Worm (Caenorhabditis elegans) whole organism, young adult: ENCODE measurements around the gene pfd-1.

ENCODE experiments used
- B0035.1 ChIP-seq: sonication (generic microtip); optimal IDR thresholded peaks from 2 replicates; lab custom pipeline; 2016; ENCODE audit warnings: missing genetic modification characterization, mild to moderate bottlenecking, missing compliant biosample characterization, missing genotype, missing genetic modification reagents
- B0336.3 ChIP-seq: fragments of 200-800 bp; sonication (Bioruptor generic); IDR thresholded peaks from 2 replicates; pipeline ENCODE4 v1.3.6; 2022; ENCODE audit warnings: missing genetic modification characterization, missing compliant biosample characterization
- C06A6.2 ChIP-seq: fragments of 200-800 bp; sonication (Bioruptor generic); conservative IDR thresholded peaks from 2 replicates; pipeline ENCODE4 v1.3.6; 2022; ENCODE audit warnings: missing genetic modification characterization, missing compliant biosample characterization
- C17E4.6 ChIP-seq: fragments of 200-800 bp; sonication (Bioruptor generic); IDR thresholded peaks from 2 replicates; pipeline ENCODE4 v1.3.6; 2022; ENCODE audit warnings: missing genetic modification reagents, missing genetic modification characterization, missing compliant biosample characterization
- F33H1.4 ChIP-seq: fragments of 200-800 bp; sonication (Bioruptor generic); IDR thresholded peaks from 2 replicates; pipeline ENCODE4 v1.3.6; 2022; ENCODE audit warnings: missing genetic modification reagents, missing genetic modification characterization, missing compliant biosample characterization
- F55B11.4 ChIP-seq: sonication (generic microtip); optimal IDR thresholded peaks from 2 replicates; lab custom pipeline; 2016; ENCODE audit warnings: missing compliant biosample characterization, missing genetic modification characterization, borderline replicate concordance; ENCODE audit not compliant: insufficient read depth
- Y79H2A.3 ChIP-seq: fragments of 200-800 bp; sonication (Bioruptor generic); conservative IDR thresholded peaks from 2 replicates; pipeline ENCODE4 v1.3.6; 2022; ENCODE audit warnings: missing genetic modification reagents, missing genetic modification characterization, missing compliant biosample characterization
- Y95B8A.8 ChIP-seq: fragments of 200-800 bp; sonication (Bioruptor generic); IDR thresholded peaks from 2 replicates; pipeline ENCODE4 v1.3.6; 2022; ENCODE audit warnings: missing genetic modification reagents, missing genetic modification characterization, missing compliant biosample characterization
- akir-1 ChIP-seq: fragments of 200-800 bp; sonication (Bioruptor generic); optimal IDR thresholded peaks from 2 replicates; lab custom pipeline; 2018; ENCODE audit warnings: mild to moderate bottlenecking, missing genetic modification characterization, moderate library complexity, missing compliant biosample characterization
- ama-1 ChIP-seq, 3 experiments: fragments of 150-350 bp in 1 of 3; sonication (generic microtip) in 2 of 3; optimal IDR thresholded peaks; 2 replicates each; lab custom pipeline; 2014 to 2018; ENCODE audit warnings: missing biosample characterization in 2 of 3, missing genetic modification characterization in 2 of 3, missing genetic modification reagents in 2 of 3
- attf-3 ChIP-seq: fragments of 200-800 bp; sonication (Bioruptor generic); conservative IDR thresholded peaks from 2 replicates; pipeline ENCODE4 v1.3.6; 2022; ENCODE audit warnings: missing genetic modification reagents, missing genetic modification characterization, missing compliant biosample characterization
- attf-6 ChIP-seq: fragments of 200-800 bp; sonication (Bioruptor generic); IDR thresholded peaks from 2 replicates; pipeline ENCODE4 v1.3.6; 2022; ENCODE audit warnings: missing genetic modification reagents, missing genetic modification characterization, missing compliant biosample characterization
- bed-2 ChIP-seq: fragments of 200-800 bp; sonication (Bioruptor generic); IDR thresholded peaks from 2 replicates; pipeline ENCODE4 v1.3.6; 2022; ENCODE audit warnings: missing genetic modification reagents, missing genetic modification characterization, missing compliant biosample characterization
- ceh-40 ChIP-seq: fragments of 200-800 bp; sonication (Bioruptor generic); IDR thresholded peaks from 2 replicates; pipeline ENCODE4 v1.3.6; 2022; ENCODE audit warnings: missing genetic modification characterization, missing compliant biosample characterization
- ceh-58 ChIP-seq: fragments of 200-800 bp; sonication (Bioruptor generic); IDR thresholded peaks from 2 replicates; pipeline ENCODE4 v1.3.6; 2022; ENCODE audit warnings: missing genetic modification characterization, missing compliant biosample characterization
- ceh-79 ChIP-seq: sonication (generic microtip); optimal IDR thresholded peaks from 2 replicates; lab custom pipeline; 2017; ENCODE audit warnings: mild to moderate bottlenecking, missing genetic modification characterization, missing compliant biosample characterization
- chd-7 ChIP-seq: sonication (generic microtip); optimal IDR thresholded peaks from 2 replicates; lab custom pipeline; 2016; ENCODE audit warnings: mild to moderate bottlenecking, missing genetic modification characterization, moderate library complexity, missing compliant biosample characterization
- die-1 ChIP-seq: sonication (generic microtip); optimal IDR thresholded peaks from 2 replicates; lab custom pipeline; 2016; ENCODE audit warnings: missing genotype, mild to moderate bottlenecking, missing genetic modification characterization, missing compliant biosample characterization
- efl-1 ChIP-seq: fragments of 150-350 bp; optimal IDR thresholded peaks from 2 replicates; lab custom pipeline; 2014; ENCODE audit warnings: missing biosample characterization, missing genetic modification reagents, missing genetic modification characterization
- egl-44 ChIP-seq: fragments of 200-800 bp; sonication (Bioruptor generic); IDR thresholded peaks from 2 replicates; pipeline ENCODE4 v1.3.6; 2022; ENCODE audit warnings: missing genetic modification reagents, missing genetic modification characterization, missing compliant biosample characterization
- egrh-3 ChIP-seq: fragments of 200-800 bp; sonication (Bioruptor generic); IDR thresholded peaks from 2 replicates; pipeline ENCODE4 v1.3.6; 2022; ENCODE audit warnings: missing genetic modification reagents, missing genetic modification characterization, missing compliant biosample characterization
- him-1 ChIP-seq: sonication (generic microtip); optimal IDR thresholded peaks from 2 replicates; lab custom pipeline; 2016; ENCODE audit warnings: missing genotype, missing genetic modification reagents, missing genetic modification characterization, missing compliant biosample characterization
- hmg-1.2 ChIP-seq: fragments of 200-800 bp; sonication (Bioruptor generic); IDR thresholded peaks from 2 replicates; pipeline ENCODE4 v1.3.6; 2022; ENCODE audit warnings: missing genetic modification reagents, missing genetic modification characterization, missing compliant biosample characterization
- hsf-1 ChIP-seq: fragments of 200-800 bp; sonication (Bioruptor generic); IDR thresholded peaks from 2 replicates; pipeline ENCODE4 v1.3.6; 2022; ENCODE audit warnings: missing genetic modification reagents, missing genetic modification characterization, missing compliant biosample characterization
- let-526 ChIP-seq: fragments of 200-800 bp; sonication (Bioruptor generic); IDR thresholded peaks from 2 replicates; pipeline ENCODE4 v1.3.6; 2022; ENCODE audit warnings: missing genetic modification reagents, missing genetic modification characterization, missing compliant biosample characterization
- let-607 ChIP-seq, 2 experiments: fragments of 200-800 bp in 1 of 2; sonication (Bioruptor generic) in 1 of 2; sonication (generic microtip) in 1 of 2; optimal IDR thresholded peaks; 2 replicates each; lab custom pipeline; 2016 to 2018; ENCODE audit warnings: mild to moderate bottlenecking in 2 of 2, missing compliant biosample characterization in 2 of 2, missing genetic modification characterization in 2 of 2, moderate library complexity in 2 of 2, missing genotype in 1 of 2
- lsy-27 ChIP-seq: sonication (generic microtip); optimal IDR thresholded peaks from 2 replicates; lab custom pipeline; 2017; ENCODE audit warnings: missing genetic modification characterization, mild to moderate bottlenecking, missing compliant biosample characterization, antibody characterized with exemption, missing genotype, borderline replicate concordance; ENCODE audit not compliant: insufficient read depth
- madf-10 ChIP-seq: sonication (generic microtip); optimal IDR thresholded peaks from 2 replicates; lab custom pipeline; 2016; ENCODE audit warnings: mild to moderate bottlenecking, missing genetic modification characterization, missing compliant biosample characterization
- madf-3 ChIP-seq: fragments of 200-800 bp; sonication (Bioruptor generic); IDR thresholded peaks from 2 replicates; pipeline ENCODE4 v1.3.6; 2022; ENCODE audit warnings: missing genetic modification reagents, missing genetic modification characterization, missing compliant biosample characterization
- mel-28 ChIP-seq: sonication (generic microtip); optimal IDR thresholded peaks from 2 replicates; lab custom pipeline; 2016; ENCODE audit warnings: borderline replicate concordance, mild to moderate bottlenecking, missing genetic modification characterization, missing compliant biosample characterization
- nfya-1 ChIP-seq: sonication (generic microtip); optimal IDR thresholded peaks from 2 replicates; lab custom pipeline; 2017; ENCODE audit warnings: antibody characterized with exemption, missing compliant biosample characterization, missing genetic modification characterization, borderline replicate concordance; ENCODE audit not compliant: insufficient read depth
- nhr-179 ChIP-seq: sonication (generic microtip); optimal IDR thresholded peaks from 2 replicates; lab custom pipeline; 2016; ENCODE audit warnings: mild to moderate bottlenecking, missing genetic modification characterization, missing compliant biosample characterization
- nhr-80 ChIP-seq: sonication (generic microtip); optimal IDR thresholded peaks from 2 replicates; lab custom pipeline; 2016; ENCODE audit warnings: missing genetic modification characterization, missing compliant biosample characterization
- rec-8 ChIP-seq, 2 experiments: sonication (generic microtip); optimal IDR thresholded peaks; 2 replicates each; lab custom pipeline; 2016; ENCODE audit warnings: mild to moderate bottlenecking in 2 of 2, missing genetic modification characterization in 2 of 2, missing genetic modification reagents in 2 of 2, missing genotype in 2 of 2, missing biosample characterization in 1 of 2, missing compliant biosample characterization in 1 of 2, moderate library complexity in 1 of 2
- tbp1 ChIP-seq: fragments of 200-800 bp; sonication (Bioruptor generic); optimal IDR thresholded peaks from 2 replicates; lab custom pipeline; 2018; ENCODE audit warnings: mild to moderate bottlenecking, missing genetic modification characterization, missing compliant biosample characterization
- tbx-9 ChIP-seq: sonication (generic microtip); optimal IDR thresholded peaks from 2 replicates; lab custom pipeline; 2016; ENCODE audit warnings: borderline replicate concordance, missing genetic modification characterization, inconsistent platforms, missing compliant biosample characterization
- tlf-1 ChIP-seq: fragments of 200-800 bp; sonication (Bioruptor generic); optimal IDR thresholded peaks from 2 replicates; lab custom pipeline; 2018; ENCODE audit warnings: mild to moderate bottlenecking, missing genetic modification characterization, missing compliant biosample characterization
- xnd-1 ChIP-seq: sonication (generic microtip); optimal IDR thresholded peaks from 2 replicates; lab custom pipeline; 2016; ENCODE audit warnings: missing genotype, missing genetic modification reagents, missing genetic modification characterization, missing compliant biosample characterization
- ztf-22 ChIP-seq: fragments of 200-800 bp; sonication (Bioruptor generic); optimal IDR thresholded peaks from 2 replicates; lab custom pipeline; 2018; ENCODE audit warnings: mild to moderate bottlenecking, missing genetic modification characterization, moderate library complexity, missing compliant biosample characterization
- ztf-6 ChIP-seq: fragments of 200-800 bp; sonication (Bioruptor generic); IDR thresholded peaks from 2 replicates; pipeline ENCODE4 v1.3.6; 2022; ENCODE audit warnings: missing genetic modification reagents, missing genetic modification characterization, missing compliant biosample characterization

The pfd-1 gene

ce11 chrIV:11126028-11126427 is 23.9 kb upstream of the pfd-1 start:
- TF ChIP-seq lsy-27 (no peak), chd-7 (tag; lab: Kevin White, UChicago) (no peak), tbp1 (GFP tag; lab: Kevin White, UChicago) (no peak), let-526 (GFP tag; lab: Robert Waterston, UW) (no peak), Y79H2A.3 (GFP tag; lab: Robert Waterston, UW) (no peak), egl-44 (GFP tag; lab: Robert Waterston, UW) (no peak), mel-28 (tag; lab: Kevin White, UChicago) (no peak), bed-2 (GFP tag; lab: Robert Waterston, UW) (no peak), attf-3 (GFP tag; lab: Robert Waterston, UW) (no peak), him-1 (no peak), ceh-79 (tag; lab: Kevin White, UChicago) (no peak), ceh-40 (no peak)

- TF ChIP-seq ama-1 (optimal IDR thresholded peaks at IDR 0.05; lab: Kevin White, UChicago) = no peak
- TF ChIP-seq ama-1 (GFP tag; optimal IDR thresholded peaks at IDR 0.05; lab: Kevin White, UChicago) = peak in 1 of 2 experiments; percentile 44
- peak in 1 of 2 experiments; percentile 8 for TF ChIP-seq let-607 (tag; optimal IDR thresholded peaks at IDR 0.05; lab: Kevin White, UChicago)
- peak; percentile 29; the same call in 1 of the 2 replicates for TF ChIP-seq hmg-1.2 (GFP tag; lab: Robert Waterston, UW)
- no peak for TF ChIP-seq C06A6.2
- no peak for TF ChIP-seq attf-3 (GFP tag; lab: Robert Waterston, UW)
- peak; percentile 45 for TF ChIP-seq nhr-80 (tag; lab: Kevin White, UChicago)
Measured at ce11 chrIV:11130774-11131173, 19.1 kb upstream of the pfd-1 start.

DNA sequence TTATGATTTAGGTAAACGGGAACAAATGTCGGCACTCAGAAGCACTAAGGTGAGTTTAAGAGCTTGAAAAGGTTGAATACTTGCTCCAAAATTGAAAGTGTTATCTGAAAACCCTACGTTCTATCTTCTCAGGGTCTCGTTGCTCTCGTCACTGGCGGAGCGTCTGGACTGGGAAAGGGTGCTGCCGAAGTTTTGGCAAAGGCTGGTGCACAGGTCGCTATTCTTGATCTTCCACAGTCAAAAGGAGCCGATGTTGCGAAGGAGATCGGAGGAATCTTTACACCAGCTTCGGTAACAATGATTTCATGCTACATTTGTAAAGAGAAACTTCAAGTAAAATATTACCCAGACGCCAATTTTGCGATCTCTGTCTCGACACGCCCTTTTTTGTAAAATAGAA is 18.6 kb upstream of the pfd-1 start, which contains the start of gene ard-1:
Gene ard-1 (plus strand): TSS at position 12 of the 400 bp plus-strand sequence.
- TF ChIP-seq madf-3 (0 out of 2 replicates have a peak, but pooled peaks have one; percentile 32), tbx-9 (no peak), Y95B8A.8 (no peak), xnd-1 (tag; lab: Kevin White, UChicago) (peak; percentile 10), B0336.3 (GFP tag; lab: Robert Waterston, UW) (0 out of 2 replicates have a peak, but pooled peaks have one; percentile 39), hsf-1 (0 out of 2 replicates have a peak, but pooled peaks have one; percentile 15)
- TF ChIP-seq, all 124 proteins: peak for 4

- TF ChIP-seq efl-1 (GFP tag; lab: Kevin White, UChicago) (peak; percentile 72), tlf-1 (GFP tag; lab: Kevin White, UChicago) (no peak), madf-10 (tag; lab: Kevin White, UChicago) (no peak), nfya-1 (no peak), ztf-6 (GFP tag; lab: Robert Waterston, UW) (no peak), B0035.1 (no peak), xnd-1 (tag; lab: Kevin White, UChicago) (peak; percentile 91), die-1 (tag; lab: Kevin White, UChicago) (no peak), lsy-27 (no peak), nhr-179 (tag; lab: Kevin White, UChicago) (no peak), rec-8 (tag; optimal IDR thresholded peaks at IDR 0.05; lab: Kevin White, UChicago) (no peak), akir-1 (no peak), ceh-58 (GFP tag; lab: Robert Waterston, UW) (no peak), C17E4.6 (no peak), egrh-3 (GFP tag; lab: Robert Waterston, UW) (no peak), ztf-22 (GFP tag; lab: Kevin White, UChicago) (no peak), attf-6 (no peak), F55B11.4 (tag; lab: Kevin White, UChicago) (no peak), F33H1.4 (GFP tag; lab: Robert Waterston, UW) (peak; percentile 89)
Measured at ce11 chrIV:11142314-11143227, 7.3 kb upstream of the pfd-1 start, which contains the start of gene skih-2. TSS of gene skih-2 (minus strand) at chrIV:11142364.
